Fruit fly (Drosophila melanogaster): ENCODE measurements around the gene CG18581.

The CG18581 gene

DNA sequence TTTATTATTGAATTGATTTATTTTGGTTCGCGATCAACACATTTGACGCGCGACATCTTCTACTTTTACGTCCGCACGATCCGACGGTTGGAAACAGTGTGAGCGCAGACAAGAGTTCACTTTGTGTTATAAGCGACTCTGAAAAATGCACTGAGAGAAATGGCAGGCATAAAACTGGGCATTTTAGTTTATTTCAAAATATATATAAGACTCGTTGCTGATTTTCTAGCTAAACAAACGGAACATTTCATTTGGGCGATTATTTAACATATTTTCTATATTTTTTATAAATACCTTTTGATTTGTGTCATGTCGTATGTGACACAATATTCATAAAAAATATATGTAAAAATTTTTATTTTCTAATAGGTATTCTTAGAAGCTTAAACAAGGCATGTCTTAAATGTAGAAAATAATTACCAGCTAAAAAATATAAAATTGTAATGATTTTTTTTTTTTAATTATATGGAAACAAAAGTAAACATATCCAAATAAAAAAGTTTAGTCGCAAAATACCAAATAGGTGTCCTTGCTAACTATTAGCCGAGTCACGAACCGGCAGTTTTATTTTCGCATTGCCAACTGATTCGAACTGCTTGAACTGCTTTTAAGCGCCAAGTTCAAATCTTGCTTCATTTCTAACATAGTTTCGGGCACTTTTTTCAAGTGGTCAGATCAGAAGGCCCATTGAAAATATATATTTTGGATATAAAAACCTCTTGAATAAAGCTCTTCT lies 35.9 kb downstream of the CG18581 start, which contains the start of gene Reck (continued):
- TF ChIP-seq h (GFP tag; optimal IDR thresholded peaks at IDR 0.05) (peak; percentile 80), woc (GFP tag; optimal IDR thresholded peaks at IDR 0.05) (no peak), Myc (optimal IDR thresholded peaks at IDR 0.05) (peak; percentile 78), Dif (GFP tag; optimal IDR thresholded peaks at IDR 0.05; ENCODE audit: partially characterized antibody) (no peak), jim (GFP tag; optimal IDR thresholded peaks at IDR 0.05) (no peak), dsf (GFP tag; optimal IDR thresholded peaks at IDR 0.05; ENCODE audit: borderline replicate concordance) (peak; percentile 21), HLH106 (tag; optimal IDR thresholded peaks at IDR 0.05) (peak; percentile 55)

DNA sequence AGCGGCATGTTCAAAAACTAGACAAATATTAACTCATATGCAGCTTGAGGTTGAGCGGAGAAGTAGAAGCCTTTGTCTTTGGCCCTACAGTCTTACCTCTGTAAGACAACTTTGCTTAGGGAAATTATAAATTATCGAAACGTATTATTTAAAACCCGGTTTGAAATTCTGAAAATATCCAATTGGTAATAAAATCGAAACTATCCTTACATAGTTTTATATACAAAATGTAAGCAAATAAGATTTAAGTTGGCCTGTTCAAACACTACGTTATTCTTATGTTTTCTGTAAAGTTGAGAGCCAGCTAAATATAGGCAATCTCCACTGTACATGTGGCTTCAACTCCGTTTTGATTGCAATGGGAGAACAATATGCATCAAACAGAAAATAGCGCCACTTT lies 36.7 kb downstream of the CG18581 start:
- TF ChIP-seq usp (GFP tag; optimal IDR thresholded peaks at IDR 0.05) (no peak), HLH106 (tag; optimal IDR thresholded peaks at IDR 0.05) (peak; percentile 30), foxo (GFP tag; optimal IDR thresholded peaks at IDR 0.05) (peak in 1 of 2 experiments; percentile 23), Abd-B (GFP tag; optimal IDR thresholded peaks at IDR 0.05) (no peak)

DNA sequence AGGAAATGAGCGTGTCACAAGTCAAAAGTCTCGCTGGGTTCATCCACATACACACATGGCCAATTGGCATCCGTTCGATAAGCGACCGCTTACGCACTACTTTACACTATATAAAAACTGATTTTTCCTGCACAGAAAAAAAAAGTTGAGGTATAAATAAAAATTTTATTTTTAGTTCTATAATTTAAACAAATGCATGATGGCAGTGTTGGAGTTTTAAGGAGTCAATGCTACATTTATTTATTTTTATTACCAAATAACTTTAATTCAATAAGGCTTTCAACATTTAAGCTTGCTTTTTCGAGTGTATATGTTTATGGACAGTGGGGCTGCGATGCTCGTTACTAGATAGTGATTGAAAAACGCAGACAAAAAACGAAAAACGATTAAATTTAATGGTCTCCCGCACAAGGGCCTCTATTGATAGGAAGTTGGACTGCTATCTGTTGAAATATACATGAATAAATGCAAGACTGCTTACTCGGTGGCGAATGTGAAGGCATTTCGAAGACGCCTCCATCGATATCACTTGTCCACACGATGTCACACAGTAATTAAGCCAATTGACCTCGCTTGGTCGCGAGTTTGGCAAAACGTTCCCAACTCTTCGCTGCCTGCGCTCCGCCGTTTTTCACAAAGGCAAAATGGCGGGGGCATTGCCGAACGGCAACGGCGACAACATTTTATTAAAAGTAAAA lies 38.2 kb downstream of the CG18581 start:
- peak; percentile 5 for TF ChIP-seq Hnf4 (GFP tag; optimal IDR thresholded peaks at IDR 0.05)
- peak; percentile 24 for TF ChIP-seq fru (GFP tag; optimal IDR thresholded peaks at IDR 0.05)
- TF ChIP-seq CG32264 (GFP tag; optimal IDR thresholded peaks at IDR 0.05), result no peak
- no peak for TF ChIP-seq Hr83 (GFP tag; optimal IDR thresholded peaks at IDR 0.05; ENCODE audit: poor library complexity, severe bottlenecking)
- TF ChIP-seq rgr (GFP tag; optimal IDR thresholded peaks at IDR 0.05), result peak; percentile 43
- TF ChIP-seq jim (GFP tag; optimal IDR thresholded peaks at IDR 0.05), result no peak
- TF ChIP-seq Rel (GFP tag; optimal IDR thresholded peaks at IDR 0.05), result no peak
- TF ChIP-seq Rel (tag; optimal IDR thresholded peaks at IDR 0.05), result no peak
- no peak for TF ChIP-seq Myc (optimal IDR thresholded peaks at IDR 0.05)
- no peak for TF ChIP-seq lola (GFP tag; optimal IDR thresholded peaks at IDR 0.05)
- TF ChIP-seq dmrt93B (GFP tag; optimal IDR thresholded peaks at IDR 0.05), result no peak
- TF ChIP-seq Jra (GFP tag; optimal IDR thresholded peaks at IDR 0.05), result no peak
- no peak for TF ChIP-seq Vsx2 (GFP tag; optimal IDR thresholded peaks at IDR 0.05; ENCODE audit: partially characterized antibody)
- peak in 1 of 2 experiments; percentile 50 for TF ChIP-seq foxo (GFP tag; optimal IDR thresholded peaks at IDR 0.05)
- TF ChIP-seq sv (GFP tag; optimal IDR thresholded peaks at IDR 0.05), result peak; percentile 0
- no peak for TF ChIP-seq usp (GFP tag; optimal IDR thresholded peaks at IDR 0.05)
- no peak for TF ChIP-seq pan (optimal IDR thresholded peaks at IDR 0.05)
- TF ChIP-seq HLH106 (tag; optimal IDR thresholded peaks at IDR 0.05), result peak; percentile 29
- TF ChIP-seq Abd-B (GFP tag; optimal IDR thresholded peaks at IDR 0.05), result no peak
- peak; percentile 24 for TF ChIP-seq psq (GFP tag; optimal IDR thresholded peaks at IDR 0.05)
- peak; percentile 29 for TF ChIP-seq Sp1 (GFP tag; optimal IDR thresholded peaks at IDR 0.05)
- no peak for TF ChIP-seq woc (GFP tag; optimal IDR thresholded peaks at IDR 0.05)
- peak; percentile 9 for TF ChIP-seq h (GFP tag; optimal IDR thresholded peaks at IDR 0.05)
- TF ChIP-seq brk (GFP tag; optimal IDR thresholded peaks at IDR 0.05), result no peak
- no peak for TF ChIP-seq Dfd (GFP tag; optimal IDR thresholded peaks at IDR 0.05)
- TF ChIP-seq br (GFP tag; optimal IDR thresholded peaks at IDR 0.05), result peak; percentile 21
- no peak for TF ChIP-seq ey (GFP tag; optimal IDR thresholded peaks at IDR 0.05)
- TF ChIP-seq Mio (GFP tag; optimal IDR thresholded peaks at IDR 0.05), result no peak
- TF ChIP-seq tai (GFP tag; optimal IDR thresholded peaks at IDR 0.05), result no peak

DNA sequence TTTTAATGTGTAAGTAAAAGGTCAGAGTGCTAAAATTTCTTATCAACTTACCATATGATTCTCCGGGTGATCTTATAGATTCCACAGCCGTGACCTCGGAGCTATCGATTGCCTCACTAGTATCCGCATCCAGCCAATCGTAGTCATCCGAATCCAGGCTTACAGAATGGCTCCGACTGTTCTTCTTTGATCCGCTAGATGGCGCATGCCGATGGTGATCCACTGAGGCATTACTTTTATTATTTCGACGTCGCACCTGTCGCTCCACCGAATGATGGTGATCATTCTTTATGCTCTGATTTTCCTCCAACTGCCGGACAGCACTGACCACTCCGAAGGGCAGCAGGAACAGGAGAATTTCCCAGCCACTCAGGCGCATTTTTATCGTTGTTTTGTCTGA lies 38.9 kb downstream of the CG18581 start:
- no peak for TF ChIP-seq ey (GFP tag; optimal IDR thresholded peaks at IDR 0.05)
- no peak for TF ChIP-seq Dfd (GFP tag; optimal IDR thresholded peaks at IDR 0.05)
- no peak for TF ChIP-seq Hr78 (GFP tag; optimal IDR thresholded peaks at IDR 0.05)
- TF ChIP-seq OdsH (GFP tag; optimal IDR thresholded peaks at IDR 0.05), result no peak
- TF ChIP-seq usp (GFP tag; optimal IDR thresholded peaks at IDR 0.05), result no peak
- TF ChIP-seq foxo (GFP tag; optimal IDR thresholded peaks at IDR 0.05), result no peak
- no peak for TF ChIP-seq brk (GFP tag; optimal IDR thresholded peaks at IDR 0.05)
- no peak for TF ChIP-seq psq (GFP tag; optimal IDR thresholded peaks at IDR 0.05)
- TF ChIP-seq N (GFP tag; optimal IDR thresholded peaks at IDR 0.05), result no peak
- no peak for TF ChIP-seq CG9705 (GFP tag; optimal IDR thresholded peaks at IDR 0.05)
- no peak for TF ChIP-seq Jra (GFP tag; optimal IDR thresholded peaks at IDR 0.05)
- no peak for TF ChIP-seq h (GFP tag; optimal IDR thresholded peaks at IDR 0.05)
- no peak for TF ChIP-seq sv (GFP tag; optimal IDR thresholded peaks at IDR 0.05)
- TF ChIP-seq CG32264 (GFP tag; optimal IDR thresholded peaks at IDR 0.05), result no peak

All from whole organism, wandering third instar larva.